Fruit fly (Drosophila melanogaster): ENCODE measurements around the gene OtopLb.
A peak's percentile ranks its signal among the peaks of the same experiment; 100 is the strongest.

OtopLb gene

DNA sequence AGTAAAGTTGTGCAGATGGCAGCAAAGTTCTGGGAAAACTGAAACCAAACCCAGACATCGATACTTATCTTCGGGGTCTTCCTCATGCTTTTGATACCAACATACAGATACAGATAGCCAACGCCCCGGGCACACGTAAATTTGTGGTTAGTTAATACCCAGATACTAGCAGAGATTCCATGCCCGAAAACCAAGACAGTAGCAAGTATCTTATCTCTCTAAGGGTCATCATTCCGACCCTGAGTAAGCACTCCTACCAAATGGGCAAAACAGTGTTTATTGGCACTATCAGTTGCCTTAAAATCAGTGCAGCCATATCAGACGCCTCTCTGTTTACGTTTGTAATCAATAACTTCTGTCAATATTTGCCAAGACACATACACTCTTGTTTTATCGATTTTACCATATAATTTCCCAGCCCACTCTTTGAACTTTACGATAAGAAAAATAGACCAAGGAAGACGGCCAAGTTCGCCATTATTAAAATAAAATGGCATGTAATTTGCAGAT, at the start of gene OtopLb:
Gene OtopLb (minus strand): TSS at position 51 of the 510 bp plus-strand sequence.
- TF ChIP-seq noc (tag; optimal IDR thresholded peaks at IDR 0.05): peak; percentile 5

dm6 chr2L:3327603-3328002, 47.3 kb upstream of the OtopLb start, which contains the start of gene CG33282:
Gene CG33282, plus strand, starts transcription at chr2L:3327903.
- no peak for TF ChIP-seq noc (tag; optimal IDR thresholded peaks at IDR 0.05)

DNA sequence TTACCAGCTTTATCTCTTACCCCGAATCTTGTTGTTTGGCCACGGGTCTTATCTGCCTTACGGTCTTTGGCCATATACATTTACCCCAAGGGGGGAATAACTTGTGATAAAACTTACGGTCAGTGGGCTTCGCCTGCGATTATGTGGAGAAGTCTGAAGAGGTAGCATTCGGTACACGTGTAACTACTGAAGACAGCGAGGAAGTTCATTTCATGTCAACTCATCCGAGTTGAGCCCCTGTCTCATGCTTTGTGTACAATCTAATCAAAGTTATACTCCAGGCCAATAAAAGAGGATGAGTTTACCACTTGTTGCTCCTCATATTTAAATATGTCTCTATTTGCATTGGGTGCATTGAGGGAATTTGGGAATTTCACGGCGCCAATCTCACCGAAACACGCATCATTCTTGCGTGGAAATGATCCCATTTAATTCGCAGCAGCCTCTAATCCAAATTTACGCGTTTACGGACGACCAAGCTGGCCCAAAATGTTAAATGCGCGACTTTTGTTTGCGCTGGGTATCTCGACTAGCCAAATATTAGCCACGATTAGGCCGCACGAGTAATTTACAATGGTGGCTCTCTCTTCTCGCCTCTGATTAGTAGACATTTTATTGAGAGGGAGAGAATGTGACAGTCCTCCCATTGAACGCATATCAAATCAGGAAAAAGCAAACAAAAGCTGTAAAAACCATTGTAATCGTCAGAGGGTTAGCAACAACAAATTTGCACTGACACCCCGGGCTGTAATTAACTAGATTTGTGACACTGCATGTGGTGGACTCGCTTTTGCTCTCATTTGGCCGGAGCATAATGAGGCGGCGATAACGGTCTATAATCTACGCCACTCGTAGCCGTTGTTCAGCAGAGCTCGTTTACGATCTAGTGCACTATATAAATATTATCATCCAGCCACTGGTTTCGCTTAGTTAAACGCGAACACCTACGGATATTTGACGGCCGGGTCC, 43.3 kb upstream of the OtopLb start, which contains the start of gene CG33281:
Gene CG33281 (plus strand): TSS at position 919 of the 969 bp plus-strand sequence.
- TF ChIP-seq noc (tag; optimal IDR thresholded peaks at IDR 0.05): peak; percentile 80

- no peak for TF ChIP-seq noc (tag; optimal IDR thresholded peaks at IDR 0.05)
Measured at dm6 chr2L:3319731-3320295, 39.5 kb upstream of the OtopLb start, which contains the start of the genes Fign and CG8837. Gene Fign, minus strand, starts transcription at chr2L:3319872. Gene CG8837, plus strand, starts transcription at chr2L:3320245.

DNA sequence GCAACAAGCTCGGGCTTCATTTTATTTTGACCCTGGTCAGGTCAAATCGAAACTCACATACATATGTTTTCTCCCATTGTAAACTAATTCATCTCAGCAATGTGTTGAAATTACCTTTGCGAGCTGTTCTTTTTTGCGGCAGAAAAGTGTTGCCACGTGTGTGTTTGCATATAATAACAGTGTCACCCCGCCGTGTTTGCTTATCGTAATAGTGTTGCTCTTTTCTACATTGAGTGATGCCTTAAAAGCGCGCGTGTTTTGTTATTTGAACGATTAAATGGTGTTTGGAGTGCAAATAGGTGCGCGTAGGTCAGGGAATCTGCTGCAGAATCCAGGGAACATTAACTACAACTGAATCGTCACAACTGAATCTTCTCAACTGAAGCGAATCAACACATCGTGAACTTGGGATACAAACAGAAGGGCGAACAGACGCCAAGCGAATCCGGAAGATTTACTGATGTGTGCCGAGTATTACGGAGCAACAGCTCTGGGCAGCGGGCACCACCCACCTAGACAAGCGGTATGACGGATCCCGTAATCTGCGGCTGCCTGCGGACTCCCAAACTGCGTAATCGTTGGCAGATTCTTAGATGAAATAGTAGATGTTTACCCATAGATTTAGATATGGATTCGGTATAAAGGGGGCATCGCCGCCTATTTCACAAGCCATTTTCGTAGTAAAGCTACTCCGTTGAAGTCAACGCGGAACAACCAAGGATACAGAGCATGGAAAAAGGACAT, 28.4 kb upstream of the OtopLb start, which contains the start of gene CG15406:
Gene CG15406 (plus strand): TSS at position 694 of the 744 bp plus-strand sequence.
- no peak for TF ChIP-seq noc (tag; optimal IDR thresholded peaks at IDR 0.05)

dm6 chr2L:3307189-3307588, 26.9 kb upstream of the OtopLb start:
- no peak for TF ChIP-seq noc (tag; optimal IDR thresholded peaks at IDR 0.05)

- peak; percentile 39 for TF ChIP-seq noc (tag; optimal IDR thresholded peaks at IDR 0.05)
Measured at dm6 chr2L:3304831-3305828, 24.8 kb upstream of the OtopLb start.

DNA sequence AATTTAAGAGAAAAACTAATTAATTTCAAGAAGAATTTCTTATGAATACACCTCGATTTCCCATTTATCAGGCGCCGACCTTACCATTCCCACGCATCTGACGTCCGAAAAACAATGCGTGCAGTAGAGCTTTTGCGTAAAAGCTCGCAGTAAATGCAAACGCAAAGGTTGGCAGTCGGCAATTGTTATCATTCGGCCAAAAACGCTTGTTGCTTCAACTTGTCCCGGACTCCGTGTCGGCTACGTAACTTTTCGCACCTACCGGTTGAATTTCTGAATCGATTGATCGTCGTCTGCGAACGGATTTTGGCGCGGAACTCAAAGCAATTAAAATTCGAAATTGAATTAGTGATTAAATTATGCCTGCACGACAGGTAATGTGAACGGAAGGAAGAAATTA, 23.6 kb upstream of the OtopLb start, which contains the start of gene CG3277:
Gene CG3277 (plus strand): TSS at position 208 of the 400 bp plus-strand sequence.
- no peak for TF ChIP-seq noc (tag; optimal IDR thresholded peaks at IDR 0.05)

DNA sequence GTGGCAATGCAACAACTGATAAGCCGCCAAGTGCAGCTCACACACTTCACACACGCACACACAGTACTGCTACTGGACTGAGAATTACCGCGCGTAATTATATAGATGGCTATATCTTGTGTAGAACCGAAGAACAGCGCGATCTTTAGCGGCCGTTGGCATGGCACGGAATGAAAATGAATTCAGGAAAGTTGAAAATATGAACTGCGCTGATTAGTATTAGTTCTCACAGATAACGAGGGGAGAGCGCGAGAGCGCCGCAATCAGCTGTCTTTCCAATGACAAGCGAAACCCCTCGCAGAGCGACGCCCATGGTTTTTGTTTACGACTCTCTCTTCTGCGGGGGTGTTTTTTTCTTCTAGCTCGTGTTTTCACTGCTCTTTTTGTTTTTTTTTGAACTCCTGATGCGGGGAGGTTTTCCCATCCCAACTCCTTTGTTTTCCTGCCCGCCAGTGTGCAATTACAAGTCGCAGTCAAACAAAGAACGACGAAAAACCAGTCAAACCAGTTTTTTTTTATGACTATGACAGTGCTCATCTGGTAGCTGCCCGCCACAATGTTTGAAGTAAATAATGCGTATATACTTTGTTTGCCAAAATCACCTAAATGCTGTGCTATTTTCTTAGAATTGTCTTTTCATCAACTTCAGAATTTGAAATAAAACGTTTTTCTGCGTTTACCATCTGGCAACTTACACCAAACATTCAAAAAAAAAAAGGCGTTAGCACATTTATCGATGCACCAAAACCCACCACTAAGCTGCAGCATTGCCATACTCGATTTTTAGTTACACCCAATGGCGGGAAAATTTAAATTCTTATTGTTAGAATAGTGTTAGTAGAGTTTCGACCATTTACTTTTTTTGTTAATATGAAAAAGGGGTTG, 22.9 kb upstream of the OtopLb start, which contains the start of gene CG9663:
Gene CG9663 (minus strand): TSS at position 173 of the 885 bp plus-strand sequence.
- peak; percentile 50 for TF ChIP-seq noc (tag; optimal IDR thresholded peaks at IDR 0.05)

DNA sequence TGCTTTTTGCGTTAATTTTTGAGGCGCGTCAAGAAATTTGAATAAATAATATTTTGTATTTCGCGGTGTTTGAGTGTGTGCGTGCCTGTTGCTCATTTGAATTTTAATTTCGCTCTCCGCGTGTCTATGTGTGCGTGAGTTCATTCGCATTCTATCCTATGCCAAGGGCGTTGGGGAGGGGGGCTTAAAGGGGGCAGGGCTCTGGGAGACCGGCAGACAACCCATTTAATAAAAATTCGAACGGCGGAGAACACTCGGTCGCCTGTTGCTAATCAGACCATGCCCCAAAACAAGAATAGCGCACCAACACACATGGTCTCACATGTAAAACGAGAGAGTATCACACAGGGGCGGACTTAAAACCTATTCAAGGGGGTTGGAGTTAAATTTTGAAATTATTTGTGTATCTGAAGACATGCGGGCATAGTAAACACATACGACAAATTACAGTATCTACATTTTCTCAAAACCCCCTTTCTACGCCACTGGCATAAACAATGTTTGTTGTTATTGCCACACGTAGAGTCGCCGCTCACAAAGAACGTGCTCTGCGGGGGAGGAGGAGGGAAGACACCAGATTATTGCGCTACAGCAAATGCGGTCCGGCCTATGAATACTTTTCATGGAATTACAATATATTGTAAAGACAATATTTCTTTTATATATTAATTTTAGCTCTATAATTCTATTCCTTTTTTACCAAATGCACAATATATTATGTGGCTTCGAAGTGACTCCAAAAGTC, 21.6 kb upstream of the OtopLb start:
- TF ChIP-seq noc (tag; optimal IDR thresholded peaks at IDR 0.05): peak; percentile 99

dm6 chr2L:3301058-3301457, 20.7 kb upstream of the OtopLb start:
- TF ChIP-seq noc (tag; optimal IDR thresholded peaks at IDR 0.05): no peak

dm6 chr2L:3299803-3300202, 19.5 kb upstream of the OtopLb start:
- TF ChIP-seq noc (tag; optimal IDR thresholded peaks at IDR 0.05): no peak
